Worm (Caenorhabditis elegans): Measurements from ENCODE around the gene hadb-1.
A peak's percentile ranks its signal among the peaks of the same experiment; 100 is the strongest.

The hadb-1 gene

DNA sequence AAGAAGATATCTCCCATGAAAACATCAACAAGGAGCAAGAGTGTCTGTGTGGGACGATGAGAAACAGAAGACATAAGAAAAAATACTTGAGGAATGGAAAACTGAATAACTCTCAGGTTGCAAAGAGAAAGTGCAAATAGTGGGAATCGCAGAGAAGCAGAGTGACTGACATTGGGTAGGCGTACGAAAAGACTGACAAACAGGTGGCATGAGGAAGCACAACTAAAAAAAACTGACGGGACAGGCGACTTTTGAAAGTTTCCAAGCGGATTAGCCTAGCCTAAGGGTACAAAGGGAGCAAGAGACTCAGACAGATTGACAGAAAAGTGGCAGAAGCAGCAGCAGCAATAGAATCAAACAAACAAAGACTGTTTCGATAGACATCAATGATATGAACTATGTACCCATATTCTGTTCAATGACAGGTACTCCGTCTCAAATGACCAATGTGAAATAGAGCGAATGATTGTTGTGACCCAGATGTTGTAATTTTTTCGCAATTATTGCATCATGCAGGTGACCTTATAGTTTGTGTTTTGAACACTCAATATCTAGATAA is 46.1 kb upstream of the hadb-1 start (continued):
- TF ChIP-seq F16B12.6 (tag; optimal IDR thresholded peaks at IDR 0.05) (no peak), lin-14 (GFP tag; optimal IDR thresholded peaks at IDR 0.05) (peak; percentile 87), grh-1 (GFP tag; IDR thresholded peaks at IDR 0.05) (no peak), nhr-90 (tag; optimal IDR thresholded peaks at IDR 0.05; ENCODE audit: poor library complexity) (no peak), elt-3 (tag; optimal IDR thresholded peaks at IDR 0.05) (peak in 1 of 6 experiments; percentile 3), nhr-71 (tag; optimal IDR thresholded peaks at IDR 0.05) (peak; percentile 76), C34B4.2 (tag; optimal IDR thresholded peaks at IDR 0.05) (no peak), hlh-4 (tag; optimal IDR thresholded peaks at IDR 0.05) (no peak)

DNA sequence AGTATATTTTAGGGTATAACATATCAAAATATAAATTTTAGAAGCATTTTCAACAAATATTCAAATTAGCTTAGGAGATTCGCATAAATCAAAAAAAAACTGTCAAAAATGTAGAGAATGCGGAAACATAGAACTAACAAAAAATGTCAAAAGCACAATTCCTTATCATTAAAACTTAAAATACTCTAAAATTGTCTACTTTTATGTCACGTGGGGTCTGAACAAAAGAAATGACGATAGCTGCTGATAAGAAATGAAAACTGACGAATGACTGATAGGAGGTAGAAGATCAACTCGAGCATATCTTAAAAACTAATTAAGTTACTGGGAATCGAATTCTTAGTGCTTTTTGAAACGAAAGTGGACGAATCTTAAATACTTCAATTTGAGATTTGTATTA is 45.4 kb upstream of the hadb-1 start:
- TF ChIP-seq mdl-1 (tag; optimal IDR thresholded peaks at IDR 0.05) = peak in 1 of 2 experiments; percentile 8
- peak; percentile 49 for TF ChIP-seq tlp-1 (tag; optimal IDR thresholded peaks at IDR 0.05)
- peak in 1 of 2 experiments; percentile 12 for TF ChIP-seq lin-35 (GFP tag; optimal IDR thresholded peaks at IDR 0.05)
- peak; percentile 89 for TF ChIP-seq elt-2 (tag; optimal IDR thresholded peaks at IDR 0.05)
- TF ChIP-seq vab-15 (tag; optimal IDR thresholded peaks at IDR 0.05) = no peak
- TF ChIP-seq unc-30 (tag; optimal IDR thresholded peaks at IDR 0.05) = no peak
- TF ChIP-seq sox-4 (tag; optimal IDR thresholded peaks at IDR 0.05) = no peak
- peak; percentile 20 for TF ChIP-seq egl-13 (tag; optimal IDR thresholded peaks at IDR 0.05)

DNA sequence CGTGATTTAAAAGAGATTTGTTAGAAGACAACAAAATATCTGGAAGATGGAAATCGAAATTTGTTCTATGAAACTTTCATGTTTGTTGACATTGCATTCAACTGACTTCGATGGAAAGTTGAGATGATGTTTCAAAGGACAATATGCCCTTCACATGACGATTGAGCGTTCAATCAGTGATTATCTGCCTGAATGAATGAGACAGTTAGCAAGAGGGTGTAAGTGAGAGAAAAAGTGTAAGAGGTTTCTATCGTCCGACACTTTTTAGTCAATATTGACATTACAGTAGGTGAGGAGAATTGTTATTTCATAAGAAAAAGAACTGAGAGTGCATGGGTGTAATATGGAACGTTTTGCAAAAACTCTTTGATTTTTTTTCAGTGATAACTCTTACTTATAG is 44.9 kb upstream of the hadb-1 start:
- TF ChIP-seq mdl-1 (tag; optimal IDR thresholded peaks at IDR 0.05) = peak in 1 of 2 experiments; percentile 57
- TF ChIP-seq elt-2 (tag; optimal IDR thresholded peaks at IDR 0.05) = no peak
- TF ChIP-seq sptf-1 (tag; optimal IDR thresholded peaks at IDR 0.05) = no peak
- no peak for TF ChIP-seq fkh-4 (tag; optimal IDR thresholded peaks at IDR 0.05; ENCODE audit: borderline replicate concordance)
- no peak for TF ChIP-seq dpl-1 (GFP tag; optimal IDR thresholded peaks at IDR 0.05)
- no peak for TF ChIP-seq xbp-1 (tag; optimal IDR thresholded peaks at IDR 0.05)
- TF ChIP-seq nhr-71 (tag; optimal IDR thresholded peaks at IDR 0.05) = peak; percentile 13
- peak in 4 of 6 experiments; percentile 1 to 95 (median 32) for TF ChIP-seq elt-3 (tag; optimal IDR thresholded peaks at IDR 0.05)
- peak; percentile 49 for TF ChIP-seq nhr-85 (tag)
- TF ChIP-seq lin-35 (GFP tag; optimal IDR thresholded peaks at IDR 0.05) = peak in 1 of 2 experiments; percentile 68
- no peak for TF ChIP-seq tbx-2 (tag; optimal IDR thresholded peaks at IDR 0.05)
- TF ChIP-seq blmp-1 (tag; optimal IDR thresholded peaks at IDR 0.05) = peak; percentile 75
- no peak for TF ChIP-seq nhr-47 (tag; optimal IDR thresholded peaks at IDR 0.05)
- peak; percentile 51 for TF ChIP-seq nhr-19 (GFP tag; conservative IDR thresholded peaks at IDR 0.05)
- peak; percentile 42 for TF ChIP-seq snu-23 (GFP tag; optimal IDR thresholded peaks at IDR 0.05)
- no peak for TF ChIP-seq efl-1 (optimal IDR thresholded peaks at IDR 0.05)
- TF ChIP-seq efl-1 (GFP tag; optimal IDR thresholded peaks at IDR 0.05 in 1 of 2) = no peak
- no peak for TF ChIP-seq nhr-90 (tag; optimal IDR thresholded peaks at IDR 0.05; ENCODE audit: poor library complexity)
- TF ChIP-seq lir-3 (tag; optimal IDR thresholded peaks at IDR 0.05; ENCODE audit: poor library complexity) = no peak
- TF ChIP-seq nhr-28 (tag; optimal IDR thresholded peaks at IDR 0.05) = no peak
- TF ChIP-seq unc-30 (tag; optimal IDR thresholded peaks at IDR 0.05) = no peak
- TF ChIP-seq nhr-76 (tag; optimal IDR thresholded peaks at IDR 0.05) = no peak
- TF ChIP-seq isw-1 (GFP tag; IDR thresholded peaks at IDR 0.05) = no peak
- peak; percentile 43 for TF ChIP-seq lin-14 (GFP tag; optimal IDR thresholded peaks at IDR 0.05)
- peak; percentile 31 for TF ChIP-seq C16A3.4 (tag; optimal IDR thresholded peaks at IDR 0.05)
- TF ChIP-seq ceh-63 (GFP tag; optimal IDR thresholded peaks at IDR 0.05) = no peak
- peak; percentile 30 for TF ChIP-seq nhr-20 (tag; optimal IDR thresholded peaks at IDR 0.05)

DNA sequence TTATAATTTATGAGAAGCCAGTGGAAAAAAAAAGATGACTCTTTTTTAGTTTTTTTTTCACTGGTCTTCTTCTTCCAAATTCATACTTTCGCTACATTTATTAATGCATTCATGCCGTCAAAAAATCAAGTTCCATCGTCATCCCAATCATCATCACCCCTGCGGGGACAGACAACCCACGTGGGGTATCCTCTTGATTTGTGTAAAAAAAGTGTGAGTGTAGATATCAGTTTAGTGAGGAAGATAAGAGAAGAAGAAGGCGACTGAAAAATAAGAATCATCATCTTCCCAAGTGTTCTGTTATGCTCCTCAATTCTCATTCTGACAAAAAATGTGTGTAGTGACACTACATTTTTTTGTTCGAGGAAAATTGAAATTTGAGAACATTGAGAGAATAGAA is 43.7 kb upstream of the hadb-1 start:
- TF ChIP-seq blmp-1 (tag; optimal IDR thresholded peaks at IDR 0.05) (peak; percentile 36), zag-1 (tag; optimal IDR thresholded peaks at IDR 0.05) (no peak), lin-35 (GFP tag; optimal IDR thresholded peaks at IDR 0.05) (peak in 1 of 2 experiments; percentile 40), snu-23 (GFP tag; optimal IDR thresholded peaks at IDR 0.05) (peak; percentile 30), swsn-7 (tag; optimal IDR thresholded peaks at IDR 0.05) (no peak), elt-3 (tag; optimal IDR thresholded peaks at IDR 0.05) (peak in 1 of 6 experiments; percentile 54), nhr-71 (tag; optimal IDR thresholded peaks at IDR 0.05) (peak; percentile 45), lin-14 (GFP tag; optimal IDR thresholded peaks at IDR 0.05) (peak; percentile 50), nhr-28 (tag; optimal IDR thresholded peaks at IDR 0.05) (no peak), pag-3 (tag; optimal IDR thresholded peaks at IDR 0.05; ENCODE audit: borderline replicate concordance, insufficient read depth) (no peak), nhr-90 (tag; optimal IDR thresholded peaks at IDR 0.05; ENCODE audit: poor library complexity) (peak; percentile 12), mdl-1 (tag; optimal IDR thresholded peaks at IDR 0.05) (peak in 1 of 2 experiments; percentile 54)

All from whole organism, L1 larva.